Worm (Caenorhabditis elegans): ENCODE data around the gene T28C6.7.

- no peak for TF ChIP-seq pha-4 (tag; optimal IDR thresholded peaks at IDR 0.05)
- TF ChIP-seq ces-1 (GFP tag; optimal IDR thresholded peaks at IDR 0.05): no peak
- no peak for TF ChIP-seq elt-3 (tag; optimal IDR thresholded peaks at IDR 0.05)
Observed at ce11 chrIV:8826606-8827000, 997 bp upstream of the T28C6.7 start.
